Worm (Caenorhabditis elegans): ENCODE data around the gene F38B6.6.
A peak's percentile ranks its signal among the peaks of the same experiment; 100 is the strongest.

F38B6.6 gene

DNA sequence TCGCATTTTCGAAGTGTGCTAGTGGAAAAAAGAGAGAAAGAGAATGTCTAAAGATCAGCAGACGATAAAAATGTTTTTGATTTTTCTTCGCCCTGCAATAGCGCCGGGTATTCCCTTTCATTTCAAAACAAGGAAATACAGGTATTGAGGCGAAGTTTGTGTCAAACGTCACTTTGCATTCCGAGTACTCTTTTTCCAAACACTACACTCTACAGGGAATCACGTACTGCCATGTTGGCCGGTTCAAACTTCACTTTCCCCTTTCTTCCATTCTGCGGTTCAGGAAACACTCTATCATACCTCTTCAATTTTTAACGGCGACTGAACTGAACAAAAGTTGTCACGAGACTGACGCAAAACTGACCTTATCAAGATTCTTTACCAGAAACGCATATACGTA lies 48.6 kb upstream of the F38B6.6 start:
- TF ChIP-seq nhr-11 (tag; optimal IDR thresholded peaks at IDR 0.05), result no peak
- TF ChIP-seq sma-9 (GFP tag; optimal IDR thresholded peaks at IDR 0.05), result no peak
- no peak for TF ChIP-seq sma-9 (tag; optimal IDR thresholded peaks at IDR 0.05)
- TF ChIP-seq blmp-1 (tag; optimal IDR thresholded peaks at IDR 0.05; ENCODE audit: insufficient read depth), result peak; percentile 52

DNA sequence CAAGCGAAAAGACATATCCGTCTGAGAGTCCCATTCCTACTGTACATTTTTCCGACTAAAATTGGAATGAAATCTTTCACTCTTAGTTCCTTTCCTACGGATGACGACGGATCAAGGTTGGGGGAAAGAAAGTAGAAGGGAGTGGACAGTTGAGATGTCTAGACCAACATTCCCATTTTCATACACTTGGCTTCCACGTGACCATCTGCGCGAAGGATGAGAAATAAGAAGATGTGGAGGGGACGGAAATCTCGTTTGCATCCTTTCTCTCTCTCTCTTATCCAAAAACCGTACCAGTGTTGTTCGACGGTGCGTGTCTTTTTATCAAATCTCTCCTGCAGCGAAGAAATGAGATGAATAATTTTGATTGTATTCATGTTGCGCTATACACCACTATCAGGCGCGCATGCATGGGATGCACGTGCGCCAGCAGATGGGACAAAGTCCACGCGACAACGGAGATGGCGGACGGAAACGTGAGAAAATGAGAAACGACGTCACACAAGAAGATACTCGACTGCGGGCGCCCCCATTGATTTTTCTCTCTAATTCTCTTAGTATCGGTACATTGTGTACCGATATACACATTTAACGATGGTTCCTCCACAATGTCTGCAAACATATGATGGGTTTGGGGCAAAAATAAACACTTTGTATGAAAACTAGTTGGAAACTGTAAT lies 47.6 kb upstream of the F38B6.6 start:
- no peak for TF ChIP-seq unc-39 (tag; optimal IDR thresholded peaks at IDR 0.05)
- no peak for TF ChIP-seq mbf-1 (tag; optimal IDR thresholded peaks at IDR 0.05)
- no peak for TF ChIP-seq ceh-82 (tag; optimal IDR thresholded peaks at IDR 0.05)
- no peak for TF ChIP-seq dmd-4 (tag; optimal IDR thresholded peaks at IDR 0.05)
- peak; percentile 88 for TF ChIP-seq nhr-129 (tag; optimal IDR thresholded peaks at IDR 0.05)
- TF ChIP-seq crh-2 (tag; optimal IDR thresholded peaks at IDR 0.05), result peak; percentile 94
- TF ChIP-seq aly-2 (tag; optimal IDR thresholded peaks at IDR 0.05), result no peak
- TF ChIP-seq peb-1 (tag; optimal IDR thresholded peaks at IDR 0.05), result no peak
- TF ChIP-seq nhr-10 (tag; optimal IDR thresholded peaks at IDR 0.05), result no peak
- no peak for TF ChIP-seq alr-1 (tag; optimal IDR thresholded peaks at IDR 0.05)
- TF ChIP-seq nhr-25 (tag; optimal IDR thresholded peaks at IDR 0.05), result peak; percentile 96
- no peak for TF ChIP-seq nhr-11 (tag; optimal IDR thresholded peaks at IDR 0.05)
- peak; percentile 96 for TF ChIP-seq egl-27 (tag; optimal IDR thresholded peaks at IDR 0.05)
- peak; percentile 100 for TF ChIP-seq sma-9 (GFP tag; optimal IDR thresholded peaks at IDR 0.05)
- peak; percentile 80 for TF ChIP-seq sma-9 (tag; optimal IDR thresholded peaks at IDR 0.05)
- no peak for TF ChIP-seq ZK546.5 (tag; optimal IDR thresholded peaks at IDR 0.05)
- TF ChIP-seq C34F6.9 (tag; optimal IDR thresholded peaks at IDR 0.05), result peak; percentile 80
- peak; percentile 89 for TF ChIP-seq blmp-1 (tag; optimal IDR thresholded peaks at IDR 0.05; ENCODE audit: insufficient read depth)
- TF ChIP-seq R02D3.7 (tag; optimal IDR thresholded peaks at IDR 0.05), result no peak
- peak; percentile 95 for TF ChIP-seq sem-4 (tag; optimal IDR thresholded peaks at IDR 0.05)
- TF ChIP-seq gmeb-1 (tag; optimal IDR thresholded peaks at IDR 0.05), result peak; percentile 62
- TF ChIP-seq ceh-16 (tag; optimal IDR thresholded peaks at IDR 0.05), result peak; percentile 93
- TF ChIP-seq fos-1 (tag; optimal IDR thresholded peaks at IDR 0.05), result peak; percentile 79
- TF ChIP-seq nhr-237 (tag; optimal IDR thresholded peaks at IDR 0.05), result no peak
- peak; percentile 38 for TF ChIP-seq unc-55 (GFP tag; optimal IDR thresholded peaks at IDR 0.05)
- peak; percentile 100 for TF ChIP-seq mdl-1 (tag; optimal IDR thresholded peaks at IDR 0.05)
- no peak for TF ChIP-seq nhr-77 (tag; optimal IDR thresholded peaks at IDR 0.05)
- TF ChIP-seq elt-1 (tag; optimal IDR thresholded peaks at IDR 0.05), result no peak
- peak; percentile 99 for TF ChIP-seq sma-3 (GFP tag; optimal IDR thresholded peaks at IDR 0.05)
- TF ChIP-seq ztf-4 (tag; optimal IDR thresholded peaks at IDR 0.05), result peak; percentile 58
- TF ChIP-seq nhr-12 (tag; optimal IDR thresholded peaks at IDR 0.05), result no peak
- no peak for TF ChIP-seq unc-62 (GFP tag; optimal IDR thresholded peaks at IDR 0.05)
- peak; percentile 98 for TF ChIP-seq F13H6.1 (tag; optimal IDR thresholded peaks at IDR 0.05)
- TF ChIP-seq ztf-1 (GFP tag; conservative IDR thresholded peaks at IDR 0.05), result no peak
- peak; percentile 99 for TF ChIP-seq nhr-21 (tag; optimal IDR thresholded peaks at IDR 0.05)
- no peak for TF ChIP-seq ama-1 (optimal IDR thresholded peaks at IDR 0.05)
- peak; percentile 29 for TF ChIP-seq zag-1 (tag; optimal IDR thresholded peaks at IDR 0.05)
- peak; percentile 12 to 73 for TF ChIP-seq lsy-2 (tag; optimal IDR thresholded peaks at IDR 0.05)
- TF ChIP-seq ztf-11 (tag; optimal IDR thresholded peaks at IDR 0.05), result no peak
- no peak for TF ChIP-seq lin-39 (tag; optimal IDR thresholded peaks at IDR 0.05)
- peak; percentile 57 for TF ChIP-seq snpc-4 (tag; optimal IDR thresholded peaks at IDR 0.05)
- peak; percentile 93 for TF ChIP-seq Y55F3AM.14 (GFP tag; optimal IDR thresholded peaks at IDR 0.05)
- no peak for TF ChIP-seq skn-1 (tag; optimal IDR thresholded peaks at IDR 0.05)
- peak; percentile 25 for TF ChIP-seq lin-13 (GFP tag; optimal IDR thresholded peaks at IDR 0.05)
- peak; percentile 30 for TF ChIP-seq mab-5 (tag; optimal IDR thresholded peaks at IDR 0.05)
- TF ChIP-seq nhr-23 (tag; optimal IDR thresholded peaks at IDR 0.05), result no peak
- peak; percentile 78 for TF ChIP-seq lin-11 (tag; optimal IDR thresholded peaks at IDR 0.05)
- peak; percentile 68 for TF ChIP-seq nhr-6 (tag; optimal IDR thresholded peaks at IDR 0.05)
- no peak for TF ChIP-seq elt-3 (tag; optimal IDR thresholded peaks at IDR 0.05)
